Fruit fly (Drosophila melanogaster) whole organism: ENCODE measurements around the gene RpL40.

Source experiments
- CG8478 ChIP-seq: fragments of >200 bp; optimal IDR thresholded peaks from 2 replicates; lab custom pipeline; 2018; ENCODE audit warnings: inconsistent platforms
- Dll ChIP-seq: fragments of >200 bp; optimal IDR thresholded peaks from 2 replicates; lab custom pipeline; 2017
- EcR ChIP-seq, 2 experiments: fragments of >200 bp; optimal IDR thresholded peaks; 2 replicates each; lab custom pipeline; 2017; ENCODE audit warnings: missing biosample characterization in 2 of 2, missing genetic modification characterization in 2 of 2, missing genetic modification reagents in 2 of 2
- pan ChIP-seq: fragments of >200 bp; optimal IDR thresholded peaks from 2 replicates; lab custom pipeline; 2017
- psq ChIP-seq: fragments of >200 bp; optimal IDR thresholded peaks from 2 replicates; lab custom pipeline; 2017
- usp ChIP-seq: fragments of >200 bp; optimal IDR thresholded peaks from 2 replicates; lab custom pipeline; 2017; ENCODE audit warnings: missing biosample characterization, missing genetic modification characterization, mixed read lengths

RpL40 gene

dm6 chr2L:4252832-4253473, 25.5 kb downstream of the RpL40 start:
- TF ChIP-seq CG8478 (lab: Kevin White, UChicago), result no peak
- TF ChIP-seq Dll (lab: Kevin White, UChicago), result no peak
- TF ChIP-seq EcR (GFP tag; optimal IDR thresholded peaks at IDR 0.05; lab: Kevin White, UChicago), result no peak
- no peak for TF ChIP-seq pan
- no peak for TF ChIP-seq psq (lab: Kevin White, UChicago)
- TF ChIP-seq usp (GFP tag; lab: Kevin White, UChicago), result no peak

- TF ChIP-seq Dll (lab: Kevin White, UChicago) (no peak), CG8478 (lab: Kevin White, UChicago) (no peak), EcR (GFP tag; optimal IDR thresholded peaks at IDR 0.05; lab: Kevin White, UChicago) (no peak), psq (lab: Kevin White, UChicago) (no peak), usp (GFP tag; lab: Kevin White, UChicago) (no peak), pan (no peak)
Observed at dm6 chr2L:4254945-4255344, 27.4 kb downstream of the RpL40 start.

dm6 chr2L:4257272-4257671, 29.8 kb downstream of the RpL40 start, which contains the start of gene CG15425:
TSS of gene CG15425 (plus strand) at chr2L:4257572.
- TF ChIP-seq psq (lab: Kevin White, UChicago), result no peak
- no peak for TF ChIP-seq pan
- TF ChIP-seq Dll (lab: Kevin White, UChicago), result no peak
- TF ChIP-seq EcR (GFP tag; optimal IDR thresholded peaks at IDR 0.05; lab: Kevin White, UChicago), result no peak
- no peak for TF ChIP-seq CG8478 (lab: Kevin White, UChicago)
- no peak for TF ChIP-seq usp (GFP tag; lab: Kevin White, UChicago)
